Fruit fly (Drosophila melanogaster): ENCODE data around the gene orb2.

Gene orb2

DNA sequence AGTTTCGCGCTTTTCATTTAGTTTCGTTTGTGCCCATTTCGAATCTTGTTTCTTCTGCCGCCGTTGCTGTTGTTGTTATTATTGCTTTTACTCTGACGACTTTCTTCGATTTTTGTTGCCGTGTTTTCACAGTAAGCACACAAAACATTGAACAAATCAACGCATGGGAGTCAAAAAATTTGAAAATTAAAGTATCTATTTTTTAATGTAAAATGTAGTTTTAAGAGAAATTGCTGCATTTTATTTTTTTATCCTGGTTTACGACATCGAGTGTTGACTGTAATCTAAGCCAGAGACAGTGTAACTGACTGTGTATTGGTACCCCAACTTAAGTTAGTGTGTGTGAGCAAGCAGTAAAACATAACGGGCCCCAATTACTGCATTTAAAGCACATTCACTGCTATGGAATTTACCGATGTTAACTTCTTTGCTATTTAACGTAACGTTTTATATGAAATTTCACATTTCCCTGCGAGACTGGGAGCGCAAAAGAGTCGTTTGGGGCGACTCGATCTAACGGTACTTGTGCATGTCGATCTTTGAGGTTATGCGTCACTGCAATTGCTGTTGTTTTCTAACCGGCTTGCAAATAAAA is 42.0 kb upstream of the orb2 start (continued):
- TF ChIP-seq Doc3 (GFP tag; IDR thresholded peaks at IDR 0.05; ENCODE audit: partially characterized antibody), result no peak
- TF ChIP-seq Atf3 (GFP tag; optimal IDR thresholded peaks at IDR 0.05), result no peak
- no peak for TF ChIP-seq gcm (GFP tag; optimal IDR thresholded peaks at IDR 0.05)
- TF ChIP-seq inv (GFP tag; IDR thresholded peaks at IDR 0.05; ENCODE audit: partially characterized antibody), result no peak
- no peak for TF ChIP-seq CG6813 (GFP tag; optimal IDR thresholded peaks at IDR 0.05)
- TF ChIP-seq CG7987 (GFP tag; optimal IDR thresholded peaks at IDR 0.05), result no peak
- TF ChIP-seq CG10979 (tag; optimal IDR thresholded peaks at IDR 0.05), result peak; percentile 69
- peak; percentile 66 for TF ChIP-seq bab2 (GFP tag; optimal IDR thresholded peaks at IDR 0.05)
- peak; percentile 6 for TF ChIP-seq twi (tag; optimal IDR thresholded peaks at IDR 0.05)
- peak; percentile 30 for TF ChIP-seq CG7556 (GFP tag; optimal IDR thresholded peaks at IDR 0.05)
- peak; percentile 54; the same call in 2 of the 3 replicates for TF ChIP-seq dysf (GFP tag; IDR thresholded peaks at IDR 0.05)
- no peak for TF ChIP-seq CG16813 (GFP tag; IDR thresholded peaks at IDR 0.05; ENCODE audit: partially characterized antibody)
- TF ChIP-seq CG42726 (GFP tag; IDR thresholded peaks at IDR 0.05; ENCODE audit: partially characterized antibody), result no peak
- TF ChIP-seq CG13287 (GFP tag; IDR thresholded peaks at IDR 0.05; ENCODE audit: partially characterized antibody), result no peak
- TF ChIP-seq GATAe (GFP tag; conservative IDR thresholded peaks at IDR 0.05), result no peak
- 0 out of 2 replicates have a peak, but pooled peaks have one; percentile 39 for TF ChIP-seq ssp (GFP tag; IDR thresholded peaks at IDR 0.05)
- no peak for TF ChIP-seq gsb (GFP tag; IDR thresholded peaks at IDR 0.05)
- no peak for TF ChIP-seq dan (GFP tag; IDR thresholded peaks at IDR 0.05)
- TF ChIP-seq ind (GFP tag; optimal IDR thresholded peaks at IDR 0.05), result peak; percentile 68
- peak; percentile 63; the same call in 1 of the 2 replicates for TF ChIP-seq CG8765 (GFP tag; IDR thresholded peaks at IDR 0.05)
- TF ChIP-seq ro (GFP tag; IDR thresholded peaks at IDR 0.05), result no peak
- TF ChIP-seq dati (GFP tag; IDR thresholded peaks at IDR 0.05), result 0 out of 2 replicates have a peak, but pooled peaks have one; percentile 3
- TF ChIP-seq CG7357 (GFP tag; IDR thresholded peaks at IDR 0.05), result peak; percentile 48; the same call in 1 of the 3 replicates
- TF ChIP-seq Side (GFP tag; optimal IDR thresholded peaks at IDR 0.05), result peak; percentile 29
- peak; percentile 71 for TF ChIP-seq fd96Cb (tag; optimal IDR thresholded peaks at IDR 0.05)
- no peak for TF ChIP-seq gfzf (GFP tag; optimal IDR thresholded peaks at IDR 0.05)
- TF ChIP-seq ac (GFP tag; optimal IDR thresholded peaks at IDR 0.05), result no peak
- peak; percentile 49 for TF ChIP-seq CG14710 (tag; optimal IDR thresholded peaks at IDR 0.05)
- peak; percentile 19 for TF ChIP-seq D19B (GFP tag; optimal IDR thresholded peaks at IDR 0.05)
- peak; percentile 7 for TF ChIP-seq Mad (GFP tag; optimal IDR thresholded peaks at IDR 0.05)
- TF ChIP-seq shn (GFP tag; optimal IDR thresholded peaks at IDR 0.05), result no peak
- peak; percentile 93 for TF ChIP-seq Med (GFP tag)
- no peak for TF ChIP-seq NK7.1 (GFP tag; optimal IDR thresholded peaks at IDR 0.05)
- TF ChIP-seq dmrt11E (tag; optimal IDR thresholded peaks at IDR 0.05), result peak; percentile 61
- TF ChIP-seq CG30431 (GFP tag; optimal IDR thresholded peaks at IDR 0.05), result peak; percentile 38
- TF ChIP-seq CG14965 (GFP tag; optimal IDR thresholded peaks at IDR 0.05; ENCODE audit: borderline replicate concordance), result no peak
- TF ChIP-seq ranshi (GFP tag; IDR thresholded peaks at IDR 0.05), result peak; percentile 62; the same call in 1 of the 2 replicates
- TF ChIP-seq CG18619 (GFP tag; optimal IDR thresholded peaks at IDR 0.05), result peak; percentile 23
- TF ChIP-seq Xrp1 (GFP tag; IDR thresholded peaks at IDR 0.05), result peak; percentile 77
- peak; percentile 68 for TF ChIP-seq CG30403 (GFP tag; optimal IDR thresholded peaks at IDR 0.05)
- no peak for TF ChIP-seq CG10431 (GFP tag; optimal IDR thresholded peaks at IDR 0.05)
- no peak for TF ChIP-seq CG6175 (GFP tag; IDR thresholded peaks at IDR 0.05)
- TF ChIP-seq Dfd (GFP tag; optimal IDR thresholded peaks at IDR 0.05), result no peak
- TF ChIP-seq TFAM (GFP tag; optimal IDR thresholded peaks at IDR 0.05), result no peak
- TF ChIP-seq mirr (GFP tag; optimal IDR thresholded peaks at IDR 0.05), result no peak
- TF ChIP-seq wor (GFP tag; IDR thresholded peaks at IDR 0.05), result peak; percentile 60
- TF ChIP-seq pan (optimal IDR thresholded peaks at IDR 0.05), result no peak
- TF ChIP-seq pan (GFP tag; optimal IDR thresholded peaks at IDR 0.05 in 1 of 2, IDR thresholded peaks at IDR 0.05 in 1 of 2), result peak in 1 of 2 experiments; percentile 78
- peak; percentile 50 for TF ChIP-seq esg (GFP tag; conservative IDR thresholded peaks at IDR 0.05)
- no peak for TF ChIP-seq sug (tag; optimal IDR thresholded peaks at IDR 0.05)

Measured in whole organism, embryonic.